Fruit fly (Drosophila melanogaster) whole organism, embryonic: Measurements from ENCODE around the gene CG9184.

Source experiments
- Abd-B ChIP-seq: fragments of 200-800 bp; sonication (Bioruptor generic); optimal IDR thresholded peaks from 2 replicates; lab custom pipeline; 2018; ENCODE audit warnings: missing biosample characterization, mild to moderate bottlenecking, missing genetic modification characterization, moderate library complexity
- Ada2b ChIP-seq: fragments of 200-800 bp; sonication (Bioruptor generic); IDR thresholded peaks from 2 replicates; pipeline ENCODE4 v1.3.6; 2022; ENCODE audit warnings: missing biosample characterization, missing genetic modification characterization
- CG10267 ChIP-seq: fragments of 200-800 bp; sonication (Bioruptor generic); optimal IDR thresholded peaks from 2 replicates; lab custom pipeline; 2018; ENCODE audit warnings: missing biosample characterization, mild to moderate bottlenecking, missing genetic modification characterization, moderate library complexity
- CG10274 ChIP-seq: fragments of 200-800 bp; sonication (Bioruptor generic); optimal IDR thresholded peaks from 3 replicates; lab custom pipeline; 2017; ENCODE audit warnings: missing biosample characterization, mild to moderate bottlenecking, missing genetic modification characterization
- CG10321 ChIP-seq: fragments of 200-800 bp; sonication (Bioruptor generic); IDR thresholded peaks from 2 replicates; pipeline ENCODE4 v1.3.6; 2022; ENCODE audit warnings: missing biosample characterization, missing genetic modification characterization
- CG12071 ChIP-seq: fragments of 200-800 bp; sonication (Bioruptor generic); optimal IDR thresholded peaks from 3 replicates; lab custom pipeline; 2018; ENCODE audit warnings: missing biosample characterization, mild to moderate bottlenecking, missing genetic modification characterization
- CG12104 ChIP-seq: fragments of 200-800 bp; sonication (Bioruptor generic); optimal IDR thresholded peaks from 3 replicates; lab custom pipeline; 2016; ENCODE audit warnings: missing biosample characterization, missing genetic modification characterization
- CG1233 ChIP-seq: fragments of 200-800 bp; sonication (Bioruptor generic); optimal IDR thresholded peaks from 4 replicates; lab custom pipeline; 2018; ENCODE audit warnings: missing biosample characterization, mild to moderate bottlenecking, missing genetic modification characterization
- CG14014 ChIP-seq: fragments of 200-800 bp; sonication (Bioruptor generic); IDR thresholded peaks from 2 replicates; pipeline ENCODE4 v1.3.6; 2022; ENCODE audit warnings: missing biosample characterization, missing genetic modification characterization
- CG17568 ChIP-seq: fragments of 200-800 bp; sonication (Bioruptor generic); optimal IDR thresholded peaks from 2 replicates; lab custom pipeline; 2018; ENCODE audit warnings: missing biosample characterization, mild to moderate bottlenecking, missing genetic modification characterization, moderate library complexity
- CG17912 ChIP-seq: fragments of 200-800 bp; sonication (Bioruptor generic); optimal IDR thresholded peaks from 2 replicates; lab custom pipeline; 2018; ENCODE audit warnings: missing biosample characterization, mild to moderate bottlenecking, missing genetic modification characterization
- CG1792 ChIP-seq: fragments of 200-800 bp; sonication (Bioruptor generic); optimal IDR thresholded peaks from 2 replicates; lab custom pipeline; 2016; ENCODE audit warnings: missing biosample characterization, missing genetic modification characterization
- CG18011 ChIP-seq: fragments of 200-800 bp; sonication (Bioruptor generic); optimal IDR thresholded peaks from 2 replicates; lab custom pipeline; 2017; ENCODE audit warnings: missing biosample characterization, missing genetic modification characterization, mild to moderate bottlenecking, moderate library complexity, missing genotype
- CG18764 ChIP-seq: fragments of 200-800 bp; sonication (Bioruptor generic); optimal IDR thresholded peaks from 3 replicates; lab custom pipeline; 2016; ENCODE audit warnings: missing biosample characterization, missing genetic modification characterization
- CG2889 ChIP-seq: fragments of 200-800 bp; sonication (Bioruptor generic); IDR thresholded peaks from 3 replicates; pipeline ENCODE4 v1.3.6; 2022; ENCODE audit warnings: missing biosample characterization, missing genetic modification characterization
- CG42726 ChIP-seq: fragments of 200-800 bp; sonication (Bioruptor generic); IDR thresholded peaks from 2 replicates; pipeline ENCODE4 v1.3.6; 2022; ENCODE audit warnings: missing biosample characterization, missing genetic modification characterization; ENCODE audit not compliant: partially characterized antibody
- CG43689 ChIP-seq: fragments of 200-800 bp; sonication (Bioruptor generic); IDR thresholded peaks from 2 replicates; pipeline ENCODE4 v1.3.6; 2022; ENCODE audit warnings: missing biosample characterization, missing genetic modification characterization
- CG4404 ChIP-seq: fragments of 200-800 bp; sonication (Bioruptor generic); IDR thresholded peaks from 2 replicates; pipeline ENCODE4 v1.3.6; 2022; ENCODE audit warnings: missing biosample characterization, missing genetic modification characterization
- CG4424 ChIP-seq: fragments of 200-800 bp; sonication (Bioruptor generic); optimal IDR thresholded peaks from 3 replicates; lab custom pipeline; 2016; ENCODE audit warnings: missing biosample characterization, missing genetic modification characterization
- CG6765 ChIP-seq: fragments of 200-800 bp; sonication (Bioruptor generic); optimal IDR thresholded peaks from 3 replicates; lab custom pipeline; 2017; ENCODE audit warnings: missing biosample characterization, mild to moderate bottlenecking, missing genetic modification characterization
- CG6813 ChIP-seq: fragments of 200-800 bp; sonication (Bioruptor generic); optimal IDR thresholded peaks from 2 replicates; lab custom pipeline; 2017; ENCODE audit warnings: missing biosample characterization, missing genetic modification characterization, mild to moderate bottlenecking, moderate library complexity, missing genetic modification reagents
- CG7357 ChIP-seq: fragments of 200-800 bp; sonication (Bioruptor generic); IDR thresholded peaks from 3 replicates; pipeline ENCODE4 v1.3.6; 2022; ENCODE audit warnings: missing biosample characterization, missing genetic modification characterization
- CG7372 ChIP-seq: fragments of 200-800 bp; sonication (Bioruptor generic); IDR thresholded peaks from 2 replicates; pipeline ENCODE4 v1.3.6; 2022; ENCODE audit warnings: missing biosample characterization, missing genetic modification characterization
- CG7987 ChIP-seq: fragments of 200-800 bp; sonication (Bioruptor generic); optimal IDR thresholded peaks from 2 replicates; lab custom pipeline; 2018; ENCODE audit warnings: missing biosample characterization, mild to moderate bottlenecking, missing genetic modification characterization, moderate library complexity
- CG8388 ChIP-seq: fragments of 200-800 bp; sonication (Bioruptor generic); optimal IDR thresholded peaks from 2 replicates; lab custom pipeline; 2019; ENCODE audit warnings: missing biosample characterization, mild to moderate bottlenecking, missing genetic modification characterization, moderate library complexity
- CG9797 ChIP-seq: fragments of 200-800 bp; sonication (Bioruptor generic); optimal IDR thresholded peaks from 3 replicates; lab custom pipeline; 2018; ENCODE audit warnings: missing biosample characterization, mild to moderate bottlenecking, missing genetic modification characterization
- Dref ChIP-seq: fragments of 200-800 bp; sonication (Bioruptor generic); IDR thresholded peaks from 2 replicates; pipeline ENCODE4 v1.3.6; 2022; ENCODE audit warnings: missing biosample characterization, missing genetic modification characterization
- H2.0 ChIP-seq: fragments of 200-800 bp; sonication (Bioruptor generic); IDR thresholded peaks from 2 replicates; pipeline ENCODE4 v1.3.6; 2022; ENCODE audit warnings: missing biosample characterization, missing genetic modification characterization
- HLH3B ChIP-seq: fragments of 200-800 bp; sonication (Bioruptor generic); IDR thresholded peaks from 2 replicates; pipeline ENCODE4 v1.3.6; 2022; ENCODE audit warnings: missing biosample characterization, missing genetic modification characterization
- Hey ChIP-seq: fragments of 200-800 bp; sonication (Bioruptor generic); optimal IDR thresholded peaks from 3 replicates; lab custom pipeline; 2018; ENCODE audit warnings: missing biosample characterization, mild to moderate bottlenecking, missing genetic modification characterization
- NfI ChIP-seq: fragments of 200-800 bp; sonication (Bioruptor generic); optimal IDR thresholded peaks from 3 replicates; lab custom pipeline; 2018; ENCODE audit warnings: missing biosample characterization, mild to moderate bottlenecking, missing genetic modification characterization, moderate library complexity
- PHDP ChIP-seq: fragments of 200-800 bp; sonication (Bioruptor generic); optimal IDR thresholded peaks from 3 replicates; lab custom pipeline; 2018; ENCODE audit warnings: missing biosample characterization, mild to moderate bottlenecking, missing genetic modification characterization, moderate library complexity
- Sin3A ChIP-seq: fragments of >200 bp; optimal IDR thresholded peaks from 2 replicates; lab custom pipeline; 2018
- Spps ChIP-seq: fragments of 200-800 bp; sonication (Bioruptor generic); optimal IDR thresholded peaks from 2 replicates; lab custom pipeline; 2018; ENCODE audit warnings: missing biosample characterization, mild to moderate bottlenecking, missing genetic modification characterization
- Tbp ChIP-seq: fragments of >200 bp; optimal IDR thresholded peaks from 2 replicates; lab custom pipeline; 2018; ENCODE audit warnings: missing biosample characterization, missing genetic modification characterization
- YL-1 ChIP-seq: fragments of 200-800 bp; sonication (Bioruptor generic); optimal IDR thresholded peaks from 3 replicates; lab custom pipeline; 2017; ENCODE audit warnings: missing biosample characterization, mild to moderate bottlenecking, missing genetic modification characterization
- ase ChIP-seq: fragments of 200-800 bp; sonication (Bioruptor generic); IDR thresholded peaks from 3 replicates; pipeline ENCODE4 v1.3.6; 2022; ENCODE audit warnings: missing biosample characterization, missing genetic modification characterization
- caup ChIP-seq: fragments of 200-800 bp; sonication (Bioruptor generic); optimal IDR thresholded peaks from 3 replicates; lab custom pipeline; 2017; ENCODE audit warnings: missing biosample characterization, mild to moderate bottlenecking, missing genetic modification characterization, moderate library complexity; ENCODE audit not compliant: severe bottlenecking
- chif ChIP-seq, 2 experiments: fragments of 200-800 bp; sonication (Bioruptor generic); optimal IDR thresholded peaks; 3 replicates each; lab custom pipeline; 2016; ENCODE audit warnings: missing biosample characterization in 2 of 2, missing genetic modification characterization in 2 of 2
- dpn ChIP-seq, 2 experiments: fragments of 200-800 bp; sonication (Bioruptor generic); optimal IDR thresholded peaks; 3 replicates each; lab custom pipeline; 2016; ENCODE audit warnings: missing biosample characterization in 2 of 2, missing genetic modification characterization in 2 of 2
- emc ChIP-seq: fragments of 200-800 bp; sonication (Bioruptor generic); optimal IDR thresholded peaks from 2 replicates; lab custom pipeline; 2016; ENCODE audit warnings: missing biosample characterization, missing genetic modification characterization
- fd3F ChIP-seq: fragments of 200-800 bp; sonication (Bioruptor generic); optimal IDR thresholded peaks from 2 replicates; lab custom pipeline; 2018; ENCODE audit warnings: missing biosample characterization, mild to moderate bottlenecking, missing genetic modification characterization, moderate library complexity
- hbn ChIP-seq: fragments of 200-800 bp; sonication (Bioruptor generic); IDR thresholded peaks from 2 replicates; pipeline ENCODE4 v1.3.6; 2022; ENCODE audit warnings: missing biosample characterization, missing genetic modification characterization; ENCODE audit not compliant: partially characterized antibody
- knrl ChIP-seq: fragments of 200-800 bp; sonication (Bioruptor generic); IDR thresholded peaks from 3 replicates; pipeline ENCODE4 v1.3.6; 2022; ENCODE audit warnings: missing biosample characterization, missing genetic modification characterization; ENCODE audit not compliant: partially characterized antibody
- lmd ChIP-seq: fragments of 200-800 bp; sonication (Bioruptor generic); IDR thresholded peaks from 2 replicates; pipeline ENCODE4 v1.3.6; 2022; ENCODE audit warnings: missing biosample characterization, missing genetic modification characterization
- pho ChIP-seq: fragments of 200-800 bp; sonication (Bioruptor generic); optimal IDR thresholded peaks from 2 replicates; lab custom pipeline; 2016; ENCODE audit warnings: missing biosample characterization, missing genetic modification characterization
- sima ChIP-seq: fragments of 200-800 bp; sonication (Bioruptor generic); optimal IDR thresholded peaks from 2 replicates; lab custom pipeline; 2016; ENCODE audit warnings: missing biosample characterization, missing genetic modification characterization
- ssp ChIP-seq: fragments of 200-800 bp; sonication (Bioruptor generic); IDR thresholded peaks from 2 replicates; pipeline ENCODE4 v1.3.6; 2022; ENCODE audit warnings: missing biosample characterization, missing genetic modification characterization
- zf30C ChIP-seq: fragments of 200-800 bp; sonication (Bioruptor generic); optimal IDR thresholded peaks from 3 replicates; lab custom pipeline; 2018; ENCODE audit warnings: missing biosample characterization, mild to moderate bottlenecking, missing genetic modification characterization

CG9184 gene

DNA sequence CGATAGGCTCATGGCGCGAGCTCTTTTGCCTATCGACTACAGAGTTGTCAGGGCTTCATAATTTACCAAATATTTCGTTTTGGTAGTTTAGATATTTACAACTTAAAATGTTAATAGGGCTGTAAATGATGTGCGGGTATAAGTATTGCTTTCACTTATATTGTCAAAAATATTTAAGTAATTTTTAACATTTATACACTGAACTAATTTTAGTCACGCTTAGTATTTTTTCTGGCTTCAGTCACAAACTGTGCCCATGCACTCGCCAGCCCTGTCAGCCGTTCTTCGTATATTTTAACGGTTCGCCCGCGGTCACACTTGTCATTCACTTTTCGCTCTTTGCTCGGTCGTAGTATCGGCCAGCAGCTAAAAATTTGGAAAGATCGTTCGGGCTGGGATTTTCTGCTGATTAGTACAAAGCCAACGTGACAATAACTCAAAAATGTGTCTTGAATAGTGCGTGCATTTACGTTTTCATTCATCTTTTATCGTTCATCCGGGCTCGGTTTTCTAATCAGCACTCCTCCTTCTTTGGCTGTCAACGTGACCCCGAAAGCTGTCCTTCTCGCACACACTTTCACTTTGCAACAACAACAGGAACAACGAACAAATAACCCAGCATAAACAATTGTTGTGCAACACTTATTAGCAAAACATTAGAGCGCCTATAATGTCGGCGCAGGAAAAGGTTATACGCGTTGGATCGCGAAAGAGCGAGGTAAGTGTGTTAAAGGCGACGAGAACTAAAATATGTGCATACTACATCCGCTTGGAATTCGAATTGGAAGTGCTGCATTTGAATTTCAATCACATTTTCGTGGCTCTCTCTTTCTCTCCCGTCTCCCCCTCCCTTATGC lies 12.2 kb upstream of the CG9184 start, which contains the start of the genes Hmbs and CG2211 (continued):
- TF ChIP-seq PHDP (peak; percentile 86), zf30C (no peak), CG14014 (peak; percentile 87), CG43689 (GFP tag; lab: Robert Waterston, UW) (no peak), Dref (GFP tag; lab: Robert Waterston, UW) (peak; percentile 67), CG7357 (GFP tag; lab: Robert Waterston, UW) (peak; percentile 69), CG6813 (GFP tag; lab: Kevin White, UChicago) (peak; percentile 79), knrl (GFP tag; lab: Robert Waterston, UW) (peak; percentile 60), Hey (tag; lab: Kevin White, UChicago) (peak; percentile 40), CG18764 (GFP tag; lab: Kevin White, UChicago) (peak; percentile 80), CG9797 (peak; percentile 98), ssp (GFP tag; lab: Robert Waterston, UW) (peak; percentile 84), CG10267 (tag; lab: Kevin White, UChicago) (peak; percentile 88), lmd (peak; percentile 83), emc (GFP tag; lab: Kevin White, UChicago) (peak; percentile 68), sima (GFP tag; lab: Kevin White, UChicago) (peak; percentile 55), CG1792 (GFP tag; lab: Kevin White, UChicago) (peak; percentile 75), CG1233 (GFP tag; lab: Kevin White, UChicago) (peak; percentile 80), CG4424 (peak; percentile 92), chif (GFP tag; optimal IDR thresholded peaks at IDR 0.05; lab: Kevin White, UChicago) (peak; percentile 81 to 93), fd3F (GFP tag; lab: Kevin White, UChicago) (peak; percentile 69), NfI (peak; percentile 79), H2.0 (GFP tag; lab: Robert Waterston, UW) (peak; percentile 82), HLH3B (peak; percentile 84), dpn (GFP tag; optimal IDR thresholded peaks at IDR 0.05; lab: Kevin White, UChicago) (peak; percentile 92 to 94), CG4404 (peak; percentile 78), pho (GFP tag; lab: Kevin White, UChicago) (peak; percentile 89), CG7987 (GFP tag; lab: Kevin White, UChicago) (peak; percentile 73), CG7372 (GFP tag; lab: Robert Waterston, UW) (peak; percentile 82), CG17912 (GFP tag; lab: Kevin White, UChicago) (no peak), Abd-B (peak; percentile 82), ase (peak; percentile 57; the same call in 1 of the 3 replicates), Spps (tag; lab: Kevin White, UChicago) (peak; percentile 73), Ada2b (GFP tag; lab: Robert Waterston, UW) (peak; percentile 83), CG10321 (GFP tag; lab: Robert Waterston, UW) (peak; percentile 45; the same call in 1 of the 2 replicates), CG8388 (GFP tag; lab: Kevin White, UChicago) (peak; percentile 65), hbn (no peak; the same call in 1 of the 2 replicates), CG12104 (peak; percentile 78), Tbp (GFP tag; lab: Kevin White, UChicago) (no peak), CG12071 (GFP tag; lab: Kevin White, UChicago) (peak; percentile 52), CG18011 (GFP tag; lab: Kevin White, UChicago) (peak; percentile 76), CG10274 (GFP tag; lab: Kevin White, UChicago) (no peak), CG17568 (GFP tag; lab: Kevin White, UChicago) (no peak), YL-1 (GFP tag; lab: Kevin White, UChicago) (peak; percentile 57), caup (GFP tag; lab: Kevin White, UChicago) (peak; percentile 86), Sin3A (lab: Kevin White, UChicago) (peak; percentile 91), CG6765 (GFP tag; lab: Kevin White, UChicago) (peak; percentile 67), CG2889 (peak; percentile 76; the same call in 2 of the 3 replicates), CG42726 (peak; percentile 60)
